Worm (Caenorhabditis elegans) whole organism, late embryonic: ENCODE measurements around the gene duo-1.

ENCODE experiments used
- ama-1 ChIP-seq: fragments of 150-350 bp; optimal IDR thresholded peaks from 2 replicates; lab custom pipeline; 2014
- ceh-34 ChIP-seq: sonication (generic microtip); optimal IDR thresholded peaks from 2 replicates; lab custom pipeline; 2016; ENCODE audit warnings: mild to moderate bottlenecking, missing genetic modification characterization, missing compliant biosample characterization
- ceh-48 ChIP-seq: sonication (generic microtip); optimal IDR thresholded peaks from 2 replicates; lab custom pipeline; 2016; ENCODE audit warnings: missing genetic modification characterization, inconsistent platforms, missing compliant biosample characterization
- elt-2 ChIP-seq: sonication (generic microtip); optimal IDR thresholded peaks from 2 replicates; lab custom pipeline; 2016; ENCODE audit warnings: missing genetic modification reagents, missing genetic modification characterization, missing compliant biosample characterization

DNA sequence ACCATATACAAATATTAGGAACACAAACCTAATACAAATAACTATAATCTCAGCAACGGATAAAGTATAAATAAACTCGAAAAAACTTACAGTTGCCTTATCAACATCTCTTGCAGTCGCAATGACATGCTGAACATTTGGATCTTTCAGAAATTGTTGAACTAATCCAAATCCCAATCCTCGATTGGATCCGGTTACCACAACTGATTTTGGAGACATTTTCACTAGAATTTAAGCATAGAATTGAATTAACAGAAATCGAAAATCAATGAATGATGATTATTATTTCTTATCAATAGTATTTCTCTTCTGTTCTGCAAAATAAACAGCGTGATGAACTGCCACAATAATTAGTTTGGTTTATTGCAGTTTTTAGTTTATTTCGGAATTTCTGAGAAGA lies 34.2 kb upstream of the duo-1 start, which contains the start of the genes C55A6.11 and C55A6.7:
- TF ChIP-seq ama-1 (lab: Kevin White, UChicago) (no peak), ceh-48 (tag; lab: Kevin White, UChicago) (no peak), elt-2 (tag; lab: Kevin White, UChicago) (no peak), ceh-34 (tag; lab: Kevin White, UChicago) (no peak)
